Worm (Caenorhabditis elegans) whole organism, late embryonic: ENCODE data around the gene srw-109.

Experiments used
- elt-2 ChIP-seq: sonication (generic microtip); optimal IDR thresholded peaks from 2 replicates; lab custom pipeline; 2016; ENCODE audit warnings: missing genetic modification reagents, missing genetic modification characterization, missing compliant biosample characterization
- hlh-30 ChIP-seq: sonication (generic microtip); optimal IDR thresholded peaks from 2 replicates; lab custom pipeline; 2017; ENCODE audit warnings: antibody characterized with exemption, missing genetic modification characterization, missing compliant biosample characterization; ENCODE audit not compliant: insufficient read depth

ce11 chrV:636281-636680 lies 27.5 kb upstream of the srw-109 start, which contains the start of gene pals-31:
- no peak for TF ChIP-seq hlh-30 (tag; lab: Kevin White, UChicago)
- no peak for TF ChIP-seq elt-2 (tag; lab: Kevin White, UChicago)
